Worm (Caenorhabditis elegans) whole organism, early embryonic: Measurements from ENCODE around the gene K10H10.7.

Experiments
- B0310.2 ChIP-seq: sonication (generic microtip); optimal IDR thresholded peaks from 2 replicates; lab custom pipeline; 2016; ENCODE audit warnings: mild to moderate bottlenecking, missing genetic modification characterization, missing compliant biosample characterization
- ama-1 ChIP-seq: fragments of 150-350 bp; optimal IDR thresholded peaks from 2 replicates; lab custom pipeline; 2014
- ceh-13 ChIP-seq: fragments of 200-800 bp; sonication (Bioruptor generic); optimal IDR thresholded peaks from 2 replicates; lab custom pipeline; 2018; ENCODE audit warnings: mild to moderate bottlenecking, missing genetic modification characterization, missing compliant biosample characterization
- hmg-4 ChIP-seq: fragments of 200-800 bp; sonication (Bioruptor generic); optimal IDR thresholded peaks from 2 replicates; lab custom pipeline; 2018; ENCODE audit warnings: mild to moderate bottlenecking, missing genetic modification characterization, missing compliant biosample characterization
- hnd-1 ChIP-seq: sonication (generic microtip); optimal IDR thresholded peaks from 2 replicates; lab custom pipeline; 2016; ENCODE audit warnings: missing genetic modification characterization, missing compliant biosample characterization
- pes-1 ChIP-seq: fragments of 200-800 bp; sonication (Bioruptor generic); IDR thresholded peaks from 2 replicates; pipeline ENCODE4 v1.3.6; 2022; ENCODE audit warnings: missing genetic modification reagents, missing genetic modification characterization, missing compliant biosample characterization
- scrt-1 ChIP-seq: fragments of 200-800 bp; sonication (Bioruptor generic); IDR thresholded peaks from 2 replicates; pipeline ENCODE4 v1.3.6; 2022; ENCODE audit warnings: missing genetic modification characterization, missing compliant biosample characterization

ce11 chrII:14523070-14523572 lies 15.7 kb upstream of the K10H10.7 start, which contains the start of gene btb-20:
- TF ChIP-seq B0310.2 (tag; lab: Kevin White, UChicago) (no peak), hmg-4 (GFP tag; lab: Kevin White, UChicago) (no peak), ama-1 (lab: Kevin White, UChicago) (no peak), ceh-13 (no peak), hnd-1 (no peak), scrt-1 (GFP tag; lab: Robert Waterston, UW) (no peak), pes-1 (no peak)
